Worm (Caenorhabditis elegans) whole organism, L4/young adult: ENCODE results near the gene noca-1.

ENCODE experiments used
- W03F9.2 ChIP-seq: fragments of 150-350 bp; optimal IDR thresholded peaks from 2 replicates; lab custom pipeline; 2014; ENCODE audit warnings: missing biosample characterization, missing genetic modification characterization
- dao-5 ChIP-seq: sonication (generic microtip); optimal IDR thresholded peaks from 2 replicates; lab custom pipeline; 2016; ENCODE audit warnings: missing genotype, missing genetic modification characterization, moderate library complexity, missing compliant biosample characterization
- him-1 ChIP-seq: sonication (generic microtip); optimal IDR thresholded peaks from 2 replicates; lab custom pipeline; 2016; ENCODE audit warnings: missing genotype, missing genetic modification reagents, missing genetic modification characterization, missing compliant biosample characterization

DNA sequence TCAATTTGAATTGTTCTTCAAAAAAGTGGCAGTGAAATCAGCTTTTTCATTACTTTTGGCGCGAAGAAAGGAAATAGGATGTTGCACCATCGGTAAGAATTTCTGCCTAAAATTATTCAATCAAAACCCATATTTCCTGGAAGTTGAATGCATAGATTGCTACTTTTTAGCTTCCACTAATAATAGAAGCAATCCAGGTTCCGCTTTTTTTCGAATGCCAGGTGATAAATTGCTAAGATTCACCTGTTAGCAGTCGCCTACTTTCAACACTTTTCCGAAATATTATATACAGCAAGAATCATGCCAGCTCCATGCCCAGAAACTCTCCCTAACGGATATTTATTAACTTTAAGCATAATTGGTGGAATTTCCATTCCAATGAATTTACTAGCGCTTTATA lies 32.7 kb downstream of the noca-1 start, which contains the start of gene sri-6:
- no peak for TF ChIP-seq W03F9.2 (tag; lab: Kevin White, UChicago)
- TF ChIP-seq him-1 (tag; lab: Kevin White, UChicago) = no peak
- TF ChIP-seq dao-5 (tag; lab: Kevin White, UChicago) = no peak
